Fruit fly (Drosophila melanogaster) ovary, adult (tissue): ENCODE measurements around the gene CG7724.
A peak's percentile ranks its signal among the peaks of the same experiment; 100 is the strongest.

Experiments used
- CG17801 ChIP-seq: fragments of 200-800 bp; optimal IDR thresholded peaks from 2 replicates; lab custom pipeline; 2019; ENCODE audit warnings: missing biosample characterization, mild to moderate bottlenecking, missing genetic modification characterization, moderate library complexity; ENCODE audit not compliant: partially characterized antibody

Gene CG7724

DNA sequence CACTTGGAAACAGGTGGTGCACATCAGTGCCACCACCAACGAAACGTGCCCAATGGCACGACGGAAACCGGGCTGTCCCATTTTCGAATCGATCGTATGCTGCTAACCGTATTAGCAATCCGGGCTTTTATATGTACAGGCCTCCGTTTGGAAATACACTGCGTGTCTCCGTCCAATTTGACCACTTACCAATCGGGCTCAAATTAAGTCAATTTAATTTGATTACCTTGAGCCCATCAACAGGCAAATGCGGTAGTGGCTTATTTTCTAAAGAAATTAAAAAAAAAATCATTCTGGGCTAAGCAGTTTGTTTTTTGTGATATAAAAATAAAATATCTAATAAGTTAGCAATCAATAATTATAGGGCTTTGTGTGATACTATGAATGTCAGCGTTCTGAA is 31.8 kb upstream of the CG7724 start, which contains the start of gene a10:
a10 (minus strand) TSS at position 101 of the 400 bp plus-strand sequence.
- no peak for TF ChIP-seq CG17801 (GFP tag; lab: Kevin White, UChicago)

DNA sequence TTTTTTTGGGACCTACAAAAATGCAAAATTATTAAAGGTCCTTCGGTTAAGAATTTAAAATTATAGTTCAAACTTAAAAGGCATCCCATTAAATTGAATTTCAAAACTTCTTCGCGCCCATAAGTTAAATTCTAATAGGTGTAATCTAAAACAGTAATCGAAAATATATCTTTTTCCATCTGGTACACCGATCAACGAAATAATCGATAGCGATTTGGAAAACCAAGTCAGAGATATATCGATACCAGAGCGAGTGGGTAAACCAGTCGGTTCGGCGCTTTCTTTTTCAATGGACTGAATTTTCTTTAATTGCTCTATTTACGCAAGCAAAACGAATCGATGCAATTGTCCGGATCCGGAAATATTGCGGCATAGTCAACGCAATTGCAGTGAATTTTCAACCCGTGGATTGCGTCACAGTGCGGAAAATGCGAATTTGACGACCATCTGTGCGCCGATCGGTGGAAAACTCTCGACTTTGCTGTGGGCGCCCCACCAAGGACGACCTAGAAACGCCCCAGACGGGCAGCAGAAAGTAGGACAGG is 31.2 kb upstream of the CG7724 start, which contains the start of gene Fit2:
Fit2 (plus strand) TSS at position 234 of the 545 bp plus-strand sequence.
- TF ChIP-seq CG17801 (GFP tag; lab: Kevin White, UChicago) = no peak

- TF ChIP-seq CG17801 (GFP tag; lab: Kevin White, UChicago) = no peak
Observed at dm6 chr3L:17027310-17027709, 28.1 kb upstream of the CG7724 start, which contains the start of gene CG7730. CG7730 (plus strand) TSS chr3L:17027515.

- no peak for TF ChIP-seq CG17801 (GFP tag; lab: Kevin White, UChicago)
Observed at dm6 chr3L:17031971-17032370, 23.4 kb upstream of the CG7724 start, which contains the start of gene Ilp8. Ilp8 (minus strand) TSS chr3L:17032080.

- TF ChIP-seq CG17801 (GFP tag; lab: Kevin White, UChicago) = no peak
Observed at dm6 chr3L:17033309-17033708, 22.1 kb upstream of the CG7724 start.

DNA sequence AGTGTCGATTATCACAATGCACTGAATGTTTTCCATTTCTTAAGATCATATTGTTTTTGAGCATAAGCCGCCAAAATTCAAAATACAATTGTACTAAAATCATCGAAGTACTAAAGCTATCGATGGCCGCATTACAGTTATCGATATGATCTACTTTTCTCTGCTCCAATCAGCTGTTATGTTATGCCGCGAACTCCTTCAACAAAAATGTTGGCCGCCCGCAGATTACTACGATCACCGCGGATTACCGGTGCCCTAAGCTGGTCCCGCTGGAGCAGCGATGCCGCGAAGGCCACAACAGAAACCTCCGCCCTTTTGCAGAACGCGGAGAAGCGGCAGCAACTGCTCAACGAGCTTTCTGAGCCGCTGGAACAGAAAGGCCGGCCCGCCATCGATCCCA is 19.9 kb upstream of the CG7724 start, which contains the start of gene beg:
beg (plus strand) TSS at position 177 of the 400 bp plus-strand sequence.
- no peak for TF ChIP-seq CG17801 (GFP tag; lab: Kevin White, UChicago)

DNA sequence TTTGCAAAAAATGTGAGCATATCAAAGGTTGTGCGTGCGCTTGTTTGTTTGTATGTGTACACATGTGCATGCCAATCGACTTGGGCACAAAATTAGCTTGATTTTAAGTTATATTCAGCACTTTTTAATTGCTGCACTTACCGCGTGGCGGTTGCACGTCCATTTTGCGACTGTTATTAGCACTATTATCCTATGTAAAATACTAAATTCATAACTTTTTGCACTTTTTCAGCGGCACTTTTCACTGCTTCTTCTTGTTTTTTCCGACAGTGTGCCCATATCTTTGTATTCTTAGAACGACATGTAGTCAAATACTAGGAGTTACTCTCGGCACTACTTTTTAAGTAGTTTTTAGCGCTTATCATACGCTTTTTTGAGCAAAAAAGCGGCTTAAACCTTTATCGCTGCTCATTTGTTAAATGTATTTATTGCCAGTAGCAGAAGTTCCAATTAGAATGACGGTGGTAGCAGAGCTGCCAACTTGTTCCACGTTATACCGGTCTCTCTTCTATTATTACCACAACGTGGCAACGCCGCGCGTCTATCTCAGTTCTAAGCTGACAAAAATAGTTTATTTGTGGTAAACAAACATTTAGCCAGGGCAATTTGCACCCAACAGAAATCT is 13.0 kb upstream of the CG7724 start, which contains the start of the genes scaf6 and Papst2:
scaf6 (minus strand) TSS at position 278 of the 625 bp plus-strand sequence.
Papst2 (plus strand) TSS at position 501 of the 625 bp plus-strand sequence.
- peak; percentile 38 for TF ChIP-seq CG17801 (GFP tag; lab: Kevin White, UChicago)

- peak; percentile 2 for TF ChIP-seq CG17801 (GFP tag; lab: Kevin White, UChicago)
Observed at dm6 chr3L:17044799-17045198, 10.6 kb upstream of the CG7724 start, which contains the start of gene Pop5. Pop5 (minus strand) TSS chr3L:17045038.

- TF ChIP-seq CG17801 (GFP tag; lab: Kevin White, UChicago) = no peak
Observed at dm6 chr3L:17045431-17046238, 9.8 kb upstream of the CG7724 start, which contains the start of gene TpnC73F. TpnC73F (plus strand) TSS chr3L:17046063.

dm6 chr3L:17047811-17048239 is 7.6 kb upstream of the CG7724 start:
- TF ChIP-seq CG17801 (GFP tag; lab: Kevin White, UChicago) = no peak

DNA sequence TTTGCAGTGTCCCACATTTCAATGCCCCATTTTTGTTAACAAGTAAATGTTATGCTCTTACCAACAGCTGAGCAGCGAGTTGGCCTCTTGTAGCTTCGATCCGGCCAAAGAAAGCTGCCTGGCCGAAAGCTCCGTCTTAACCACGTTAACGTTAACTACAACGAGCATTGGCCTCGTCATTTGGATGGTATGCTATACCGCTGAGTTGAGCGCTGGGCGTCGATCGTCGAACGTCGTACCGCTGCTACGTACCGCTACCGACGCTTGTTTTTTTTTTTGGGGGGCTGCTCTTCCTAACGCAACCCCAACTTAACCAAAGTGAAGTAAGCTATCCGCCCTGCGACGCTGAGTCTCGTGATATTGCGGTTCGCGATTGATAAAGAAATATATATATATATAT is 6.1 kb upstream of the CG7724 start, which contains the start of gene rogdi:
rogdi (plus strand) TSS at position 199 of the 400 bp plus-strand sequence.
- no peak for TF ChIP-seq CG17801 (GFP tag; lab: Kevin White, UChicago)

dm6 chr3L:17049912-17050345 is 5.5 kb upstream of the CG7724 start:
- TF ChIP-seq CG17801 (GFP tag; lab: Kevin White, UChicago) = peak; percentile 12

- no peak for TF ChIP-seq CG17801 (GFP tag; lab: Kevin White, UChicago)
Observed at dm6 chr3L:17050661-17051452, 4.6 kb upstream of the CG7724 start.

DNA sequence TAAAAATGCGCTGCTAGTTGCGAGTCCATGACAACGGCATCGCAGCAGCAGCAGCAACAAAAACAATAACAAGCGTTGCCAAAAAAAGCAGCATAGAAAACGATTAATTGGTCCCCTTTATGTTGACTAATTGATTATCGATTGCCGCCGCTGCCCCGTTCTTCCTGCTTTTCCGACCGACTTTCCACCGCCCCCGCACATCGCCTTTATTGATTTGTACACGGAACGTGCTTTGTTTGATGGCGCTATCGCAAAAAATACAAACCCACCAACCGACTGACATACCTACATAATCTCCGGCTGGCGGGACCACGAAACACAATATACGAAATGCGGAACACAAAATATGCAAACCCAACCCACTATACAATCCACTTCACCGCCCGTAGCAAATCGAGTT is 3.9 kb upstream of the CG7724 start:
- no peak for TF ChIP-seq CG17801 (GFP tag; lab: Kevin White, UChicago)
